Fruit fly (Drosophila melanogaster) whole organism, prepupa: Measurements from ENCODE around the gene Mipp2.

Source experiments
- Blimp-1 ChIP-seq: fragments of 200-800 bp; sonication (Bioruptor generic); optimal IDR thresholded peaks from 3 replicates; lab custom pipeline; 2017; ENCODE audit warnings: missing biosample characterization, missing genetic modification characterization, mild to moderate bottlenecking, moderate library complexity, missing genetic modification reagents
- CG10631 ChIP-seq: fragments of 200-800 bp; sonication (Bioruptor generic); optimal IDR thresholded peaks from 2 replicates; lab custom pipeline; 2016; ENCODE audit warnings: missing biosample characterization, missing genetic modification characterization
- CG10669 ChIP-seq: fragments of 200-800 bp; sonication (Bioruptor generic); optimal IDR thresholded peaks from 3 replicates; lab custom pipeline; 2018; ENCODE audit warnings: missing biosample characterization, mild to moderate bottlenecking, missing genetic modification characterization, moderate library complexity
- CG11294 ChIP-seq: fragments of 200-800 bp; sonication (Bioruptor generic); IDR thresholded peaks from 2 replicates; pipeline ENCODE4 v1.3.6; 2022; ENCODE audit warnings: missing biosample characterization, missing genetic modification characterization
- CG11762 ChIP-seq: fragments of 200-800 bp; sonication (Bioruptor generic); optimal IDR thresholded peaks from 3 replicates; lab custom pipeline; 2016; ENCODE audit warnings: missing biosample characterization, missing genetic modification characterization; ENCODE audit not compliant: insufficient read depth
- CG1621 ChIP-seq: fragments of 200-800 bp; sonication (Bioruptor generic); optimal IDR thresholded peaks from 3 replicates; lab custom pipeline; 2018; ENCODE audit warnings: missing biosample characterization, mild to moderate bottlenecking, missing genetic modification characterization
- CG16779 ChIP-seq: fragments of 200-800 bp; sonication (Bioruptor generic); optimal IDR thresholded peaks from 3 replicates; lab custom pipeline; 2017; ENCODE audit warnings: missing biosample characterization, mild to moderate bottlenecking, missing genetic modification characterization
- CG3032 ChIP-seq: fragments of 200-800 bp; optimal IDR thresholded peaks from 2 replicates; lab custom pipeline; 2019; ENCODE audit warnings: missing biosample characterization, mild to moderate bottlenecking, missing genetic modification characterization, moderate library complexity
- CG31627 ChIP-seq: fragments of 200-800 bp; sonication (Bioruptor generic); optimal IDR thresholded peaks from 3 replicates; lab custom pipeline; 2016; ENCODE audit warnings: missing biosample characterization, missing genetic modification characterization
- CG32006 ChIP-seq: fragments of 200-800 bp; sonication (Bioruptor generic); optimal IDR thresholded peaks from 3 replicates; lab custom pipeline; 2017; ENCODE audit warnings: missing biosample characterization, mild to moderate bottlenecking, missing genetic modification characterization
- CG34406 ChIP-seq: fragments of 200-800 bp; sonication (Bioruptor generic); optimal IDR thresholded peaks from 3 replicates; lab custom pipeline; 2016; ENCODE audit warnings: missing biosample characterization, missing genetic modification characterization
- CG3919 ChIP-seq: fragments of 200-800 bp; sonication (Bioruptor generic); optimal IDR thresholded peaks from 3 replicates; lab custom pipeline; 2016; ENCODE audit warnings: missing biosample characterization, missing genetic modification characterization
- CG6163 ChIP-seq: fragments of 200-800 bp; sonication (Bioruptor generic); IDR thresholded peaks from 3 replicates; pipeline ENCODE4 v1.3.6; 2022; ENCODE audit warnings: missing biosample characterization, missing genetic modification characterization
- CG6276 ChIP-seq: fragments of 200-800 bp; sonication (Bioruptor generic); optimal IDR thresholded peaks from 2 replicates; lab custom pipeline; 2017; ENCODE audit warnings: missing biosample characterization, mild to moderate bottlenecking, missing genetic modification characterization
- CG6792 ChIP-seq: fragments of 200-800 bp; sonication (Bioruptor generic); optimal IDR thresholded peaks from 3 replicates; lab custom pipeline; 2016; ENCODE audit warnings: missing biosample characterization, missing genetic modification characterization
- CG6808 ChIP-seq: fragments of 200-800 bp; sonication (Bioruptor generic); optimal IDR thresholded peaks from 3 replicates; lab custom pipeline; 2017; ENCODE audit warnings: missing biosample characterization, missing genetic modification characterization, mild to moderate bottlenecking, moderate library complexity, missing genetic modification reagents
- CG6854 ChIP-seq: fragments of 200-800 bp; sonication (Bioruptor generic); optimal IDR thresholded peaks from 2 replicates; lab custom pipeline; 2017; ENCODE audit warnings: missing biosample characterization, mild to moderate bottlenecking, missing genetic modification characterization
- CG7368 ChIP-seq: fragments of 200-800 bp; sonication (Bioruptor generic); optimal IDR thresholded peaks from 3 replicates; lab custom pipeline; 2016; ENCODE audit warnings: missing biosample characterization, missing genetic modification characterization
- CG8319 ChIP-seq: fragments of 200-800 bp; sonication (Bioruptor generic); optimal IDR thresholded peaks from 3 replicates; lab custom pipeline; 2016; ENCODE audit warnings: missing biosample characterization, missing genetic modification characterization
- CG8632 ChIP-seq: fragments of 200-800 bp; sonication (Bioruptor generic); optimal IDR thresholded peaks from 3 replicates; lab custom pipeline; 2016; ENCODE audit warnings: missing biosample characterization, missing genetic modification characterization
- CG9139 ChIP-seq: fragments of 200-800 bp; sonication (Bioruptor generic); optimal IDR thresholded peaks from 3 replicates; lab custom pipeline; 2017; ENCODE audit warnings: missing biosample characterization, mild to moderate bottlenecking, missing genetic modification characterization
- Eip75B ChIP-seq: fragments of 200-800 bp; sonication (Bioruptor generic); optimal IDR thresholded peaks from 3 replicates; lab custom pipeline; 2016; ENCODE audit warnings: missing biosample characterization, missing genetic modification characterization
- Eip78C ChIP-seq: fragments of 200-800 bp; sonication (Bioruptor generic); peaks from one replicate; lab custom pipeline; 2016; ENCODE audit warnings: missing biosample characterization, missing genetic modification characterization
- Ets21C ChIP-seq: fragments of 200-800 bp; sonication (Bioruptor generic); optimal IDR thresholded peaks from 3 replicates; lab custom pipeline; 2016; ENCODE audit warnings: missing biosample characterization, missing genetic modification characterization
- Ets96B ChIP-seq: fragments of 200-800 bp; optimal IDR thresholded peaks from 2 replicates; lab custom pipeline; 2019; ENCODE audit warnings: missing biosample characterization, mild to moderate bottlenecking, missing genetic modification characterization, moderate library complexity
- Hr38 ChIP-seq: sonication (Bioruptor generic); optimal IDR thresholded peaks from 2 replicates; lab custom pipeline; 2016; ENCODE audit warnings: missing biosample characterization, missing genetic modification characterization
- Hr4 ChIP-seq: fragments of 200-800 bp; sonication (Bioruptor generic); optimal IDR thresholded peaks from 3 replicates; lab custom pipeline; 2016; ENCODE audit warnings: missing biosample characterization, missing genetic modification characterization
- Met ChIP-seq: fragments of 200-800 bp; sonication (Bioruptor generic); optimal IDR thresholded peaks from 3 replicates; lab custom pipeline; 2016; ENCODE audit warnings: missing biosample characterization, missing genetic modification characterization
- OdsH ChIP-seq: fragments of 200-800 bp; sonication (Bioruptor generic); optimal IDR thresholded peaks from 3 replicates; lab custom pipeline; 2016; ENCODE audit warnings: missing biosample characterization, missing genetic modification characterization
- Smox ChIP-seq: fragments of 200-800 bp; sonication (Bioruptor generic); optimal IDR thresholded peaks from 3 replicates; lab custom pipeline; 2016; ENCODE audit warnings: missing biosample characterization, missing genetic modification characterization
- Sox102F ChIP-seq: fragments of 200-800 bp; sonication (Bioruptor generic); optimal IDR thresholded peaks from 2 replicates; lab custom pipeline; 2016; ENCODE audit warnings: missing biosample characterization, mild to moderate bottlenecking, missing genetic modification characterization
- Sox14 ChIP-seq: fragments of 200-800 bp; sonication (Bioruptor generic); optimal IDR thresholded peaks from 3 replicates; lab custom pipeline; 2016; ENCODE audit warnings: missing biosample characterization, missing genetic modification characterization
- Sox15 ChIP-seq: fragments of 200-800 bp; sonication (Bioruptor generic); optimal IDR thresholded peaks from 3 replicates; lab custom pipeline; 2016; ENCODE audit warnings: missing biosample characterization, missing genetic modification characterization
- achi ChIP-seq: fragments of 200-800 bp; sonication (Bioruptor generic); optimal IDR thresholded peaks from 3 replicates; lab custom pipeline; 2016; ENCODE audit warnings: missing biosample characterization, missing genetic modification characterization
- cyc ChIP-seq: fragments of 200-800 bp; sonication (Bioruptor generic); optimal IDR thresholded peaks from 3 replicates; lab custom pipeline; 2016; ENCODE audit warnings: missing biosample characterization, missing genetic modification characterization
- dac ChIP-seq: fragments of 200-800 bp; sonication (Bioruptor generic); optimal IDR thresholded peaks from 2 replicates; lab custom pipeline; 2017; ENCODE audit warnings: missing biosample characterization, mild to moderate bottlenecking, missing genetic modification characterization
- dsx ChIP-seq: fragments of 200-800 bp; optimal IDR thresholded peaks from 3 replicates; lab custom pipeline; 2019; ENCODE audit warnings: missing biosample characterization, mild to moderate bottlenecking, missing genetic modification characterization, moderate library complexity; ENCODE audit not compliant: poor library complexity, severe bottlenecking
- eg ChIP-seq: fragments of 200-800 bp; sonication (Bioruptor generic); IDR thresholded peaks from 3 replicates; pipeline ENCODE4 v1.3.6; 2022; ENCODE audit warnings: missing biosample characterization, missing genetic modification characterization
- esn ChIP-seq: fragments of 200-800 bp; sonication (Bioruptor generic); optimal IDR thresholded peaks from 2 replicates; lab custom pipeline; 2016; ENCODE audit warnings: missing biosample characterization, mild to moderate bottlenecking, missing genetic modification characterization, moderate library complexity
- fd59A ChIP-seq: fragments of 200-800 bp; sonication (Bioruptor generic); optimal IDR thresholded peaks from 2 replicates; lab custom pipeline; 2017; ENCODE audit warnings: missing biosample characterization, mild to moderate bottlenecking, missing genetic modification characterization, missing genetic modification reagents
- fkh ChIP-seq: fragments of 200-800 bp; sonication (Bioruptor generic); optimal IDR thresholded peaks from 3 replicates; lab custom pipeline; 2017; ENCODE audit warnings: missing biosample characterization, mild to moderate bottlenecking, missing genetic modification characterization, moderate library complexity
- lz ChIP-seq: fragments of 200-800 bp; sonication (Bioruptor generic); optimal IDR thresholded peaks from 3 replicates; lab custom pipeline; 2016; ENCODE audit warnings: missing biosample characterization, missing genetic modification characterization
- net ChIP-seq: fragments of 200-800 bp; sonication (Bioruptor generic); optimal IDR thresholded peaks from 3 replicates; lab custom pipeline; 2016; ENCODE audit warnings: missing biosample characterization, missing genetic modification characterization
- ss ChIP-seq, 2 experiments: fragments of 200-800 bp; sonication (Bioruptor generic); optimal IDR thresholded peaks; 2 replicates in 1 of 2; 3 replicates in 1 of 2; lab custom pipeline; 2017 to 2018; ENCODE audit warnings: mild to moderate bottlenecking in 2 of 2, missing biosample characterization in 2 of 2, missing genetic modification characterization in 2 of 2, moderate library complexity in 1 of 2
- svp ChIP-seq: fragments of 200-800 bp; sonication (Bioruptor generic); peaks from one replicate; lab custom pipeline; 2016; ENCODE audit warnings: missing biosample characterization, missing genetic modification characterization
- topi ChIP-seq: fragments of 200-800 bp; sonication (Bioruptor generic); optimal IDR thresholded peaks from 3 replicates; lab custom pipeline; 2016; ENCODE audit warnings: missing biosample characterization, missing genetic modification characterization
- vri ChIP-seq: fragments of 200-800 bp; sonication (Bioruptor generic); optimal IDR thresholded peaks from 3 replicates; lab custom pipeline; 2016; ENCODE audit warnings: missing biosample characterization, mild to moderate bottlenecking, missing genetic modification characterization

Gene Mipp2

dm6 chrX:6059135-6059824, 32.0 kb downstream of the Mipp2 start (continued):
- TF ChIP-seq Sox15 (GFP tag; lab: Kevin White, UChicago): peak; percentile 81
- no peak for TF ChIP-seq Hr38 (GFP tag; lab: Kevin White, UChicago)
- peak; percentile 88 for TF ChIP-seq CG6163
- TF ChIP-seq net (GFP tag; lab: Kevin White, UChicago): peak; percentile 86
- TF ChIP-seq Ets96B (tag; lab: Kevin White, UChicago): no peak
- TF ChIP-seq CG31627: peak; percentile 87
- peak; percentile 91 for TF ChIP-seq svp (GFP tag; lab: Kevin White, UChicago)
- peak; percentile 86 for TF ChIP-seq CG8319 (GFP tag; lab: Kevin White, UChicago)
- TF ChIP-seq Hr4 (GFP tag; lab: Kevin White, UChicago): peak; percentile 77
- TF ChIP-seq OdsH (GFP tag; lab: Kevin White, UChicago): peak; percentile 82
- TF ChIP-seq Sox14: peak; percentile 78
- TF ChIP-seq CG10631 (GFP tag; lab: Kevin White, UChicago): peak; percentile 73
- peak; percentile 82 for TF ChIP-seq Ets21C (GFP tag; lab: Kevin White, UChicago)
- TF ChIP-seq topi (GFP tag; lab: Kevin White, UChicago): peak; percentile 87
- peak; percentile 92 for TF ChIP-seq Blimp-1 (GFP tag; lab: Kevin White, UChicago)
- TF ChIP-seq dac: peak; percentile 60
- peak; percentile 85 for TF ChIP-seq CG32006
- TF ChIP-seq fkh (GFP tag; lab: Kevin White, UChicago): no peak
- peak; percentile 11 for TF ChIP-seq CG6808 (GFP tag; lab: Kevin White, UChicago)
- peak; percentile 79 for TF ChIP-seq achi (GFP tag; lab: Kevin White, UChicago)
- TF ChIP-seq CG1621 (tag; lab: Kevin White, UChicago): peak; percentile 29
- TF ChIP-seq Sox102F: peak; percentile 85

DNA sequence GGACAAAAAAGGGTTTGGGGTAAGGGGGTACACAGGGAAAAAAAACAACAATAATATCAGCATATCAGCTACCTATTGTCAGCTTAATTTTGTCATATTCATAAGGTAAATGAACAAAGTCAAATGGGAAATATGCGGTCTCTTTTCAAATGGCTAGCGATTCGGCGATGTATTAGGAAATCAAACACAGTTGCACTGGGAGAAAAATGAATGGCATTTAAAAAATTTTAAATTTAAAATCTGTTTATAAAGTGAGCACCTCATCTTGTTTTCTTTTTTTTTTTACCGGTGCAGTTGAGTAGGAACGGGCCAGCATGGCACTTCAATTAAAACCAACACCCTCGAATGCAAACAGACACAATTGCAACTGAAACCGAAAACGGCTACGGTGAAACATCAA, 37.2 kb downstream of the Mipp2 start:
- TF ChIP-seq Met (GFP tag; lab: Kevin White, UChicago): no peak
- TF ChIP-seq CG8632 (GFP tag; lab: Kevin White, UChicago): no peak
- peak; percentile 59 for TF ChIP-seq Hr4 (GFP tag; lab: Kevin White, UChicago)
- no peak for TF ChIP-seq CG10669 (GFP tag; lab: Kevin White, UChicago)
- no peak for TF ChIP-seq fkh (GFP tag; lab: Kevin White, UChicago)
- no peak for TF ChIP-seq CG31627
- TF ChIP-seq topi (GFP tag; lab: Kevin White, UChicago): no peak
- TF ChIP-seq CG3032: no peak
- no peak for TF ChIP-seq CG7368 (GFP tag; lab: Kevin White, UChicago)
- TF ChIP-seq svp (GFP tag; lab: Kevin White, UChicago): peak; percentile 31
- TF ChIP-seq CG3919 (GFP tag; lab: Kevin White, UChicago): no peak
- no peak for TF ChIP-seq Hr38 (GFP tag; lab: Kevin White, UChicago)
- peak; percentile 31 for TF ChIP-seq CG10631 (GFP tag; lab: Kevin White, UChicago)
- no peak for TF ChIP-seq dsx (GFP tag; lab: Kevin White, UChicago)
- no peak for TF ChIP-seq dac
- TF ChIP-seq esn (GFP tag; lab: Kevin White, UChicago): no peak
- no peak for TF ChIP-seq CG11762 (GFP tag; lab: Kevin White, UChicago)
- TF ChIP-seq CG6854 (GFP tag; lab: Kevin White, UChicago): no peak
- no peak for TF ChIP-seq Smox
- no peak for TF ChIP-seq CG34406
- no peak for TF ChIP-seq vri
- no peak for TF ChIP-seq Blimp-1 (GFP tag; lab: Kevin White, UChicago)
- TF ChIP-seq Sox102F: no peak
- TF ChIP-seq CG6808 (GFP tag; lab: Kevin White, UChicago): no peak
- peak; percentile 11 for TF ChIP-seq achi (GFP tag; lab: Kevin White, UChicago)
- no peak for TF ChIP-seq ss (GFP tag; optimal IDR thresholded peaks at IDR 0.05; lab: Kevin White, UChicago)
- peak; percentile 35; the same call in 1 of the 3 replicates for TF ChIP-seq CG6163
- TF ChIP-seq Eip75B (GFP tag; lab: Kevin White, UChicago): peak; percentile 18
- peak; percentile 15 for TF ChIP-seq CG6276 (GFP tag; lab: Kevin White, UChicago)
- no peak for TF ChIP-seq CG6792
- TF ChIP-seq eg (GFP tag; lab: Robert Waterston, UW): peak; percentile 32; the same call in 1 of the 3 replicates
- no peak for TF ChIP-seq CG1621 (tag; lab: Kevin White, UChicago)
- TF ChIP-seq cyc: no peak
- TF ChIP-seq net (GFP tag; lab: Kevin White, UChicago): no peak
- peak; percentile 58 for TF ChIP-seq Eip78C (GFP tag; lab: Kevin White, UChicago)
- TF ChIP-seq lz (GFP tag; lab: Kevin White, UChicago): no peak
- no peak for TF ChIP-seq CG11294
- TF ChIP-seq fd59A (GFP tag; lab: Kevin White, UChicago): no peak
- no peak for TF ChIP-seq CG16779 (tag; lab: Kevin White, UChicago)
- TF ChIP-seq CG9139 (GFP tag; lab: Kevin White, UChicago): no peak
